Worm (Caenorhabditis elegans): ENCODE data around the gene C18H9.5.

Gene C18H9.5

DNA sequence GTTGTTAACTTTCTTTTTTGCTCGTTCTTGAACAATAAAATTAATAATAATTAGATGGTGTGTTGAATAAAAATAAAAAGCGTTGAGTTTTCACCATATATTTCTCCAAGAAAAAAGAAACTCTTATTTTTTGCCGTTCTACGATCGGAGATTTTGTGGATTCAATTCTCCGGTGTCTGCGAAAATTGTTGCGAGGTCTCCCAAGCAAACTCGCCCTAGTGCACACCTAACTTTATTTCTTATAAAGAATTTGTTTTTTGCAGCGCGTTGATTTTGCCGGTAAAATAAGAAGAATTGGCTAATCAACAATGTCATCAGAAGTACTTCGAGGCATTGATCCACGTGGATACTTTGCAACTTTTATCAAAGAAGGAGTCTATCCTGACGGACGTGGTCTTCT lies 46.1 kb upstream of the C18H9.5 start, which contains the start of gene exos-8 (continued):
- TF ChIP-seq ztf-16 (tag; optimal IDR thresholded peaks at IDR 0.05) = peak; percentile 30
- no peak for TF ChIP-seq ceh-6 (GFP tag; optimal IDR thresholded peaks at IDR 0.05)
- no peak for TF ChIP-seq K02D7.2 (tag; optimal IDR thresholded peaks at IDR 0.05)
- TF ChIP-seq ceh-31 (tag; optimal IDR thresholded peaks at IDR 0.05) = peak; percentile 97
- TF ChIP-seq fax-1 (tag; optimal IDR thresholded peaks at IDR 0.05) = peak; percentile 91
- TF ChIP-seq ceh-48 (tag; optimal IDR thresholded peaks at IDR 0.05) = no peak
- peak; percentile 59 for TF ChIP-seq fkh-6 (tag; optimal IDR thresholded peaks at IDR 0.05)
- TF ChIP-seq ets-4 (tag; optimal IDR thresholded peaks at IDR 0.05) = peak; percentile 76
- no peak for TF ChIP-seq lin-11 (tag; optimal IDR thresholded peaks at IDR 0.05)
- TF ChIP-seq ahr-1 (tag; optimal IDR thresholded peaks at IDR 0.05) = peak; percentile 58
- TF ChIP-seq T23F11.4 (GFP tag; optimal IDR thresholded peaks at IDR 0.05) = peak; percentile 11
- TF ChIP-seq ceh-45 (GFP tag; IDR thresholded peaks at IDR 0.05) = no peak
- TF ChIP-seq hlh-8 (tag; optimal IDR thresholded peaks at IDR 0.05) = peak; percentile 76
- no peak for TF ChIP-seq ceh-9 (tag; optimal IDR thresholded peaks at IDR 0.05)
- no peak for TF ChIP-seq ceh-24 (tag; optimal IDR thresholded peaks at IDR 0.05)
- peak; percentile 1 for TF ChIP-seq nfya-1 (tag; optimal IDR thresholded peaks at IDR 0.05)
- TF ChIP-seq zip-5 (tag; optimal IDR thresholded peaks at IDR 0.05) = peak; percentile 91
- no peak for TF ChIP-seq elt-4 (tag; optimal IDR thresholded peaks at IDR 0.05)
- TF ChIP-seq pha-2 (tag; optimal IDR thresholded peaks at IDR 0.05) = no peak
- TF ChIP-seq tbx-2 (tag; optimal IDR thresholded peaks at IDR 0.05) = peak; percentile 96
- TF ChIP-seq npax-4 (tag; optimal IDR thresholded peaks at IDR 0.05) = no peak
- peak; percentile 91 for TF ChIP-seq ceh-14 (tag; optimal IDR thresholded peaks at IDR 0.05)
- peak; percentile 90 for TF ChIP-seq ceh-2 (tag; optimal IDR thresholded peaks at IDR 0.05)
- TF ChIP-seq madf-2 (tag; optimal IDR thresholded peaks at IDR 0.05) = peak; percentile 9
- no peak for TF ChIP-seq eyg-1 (tag; optimal IDR thresholded peaks at IDR 0.05)
- TF ChIP-seq che-1 (tag; optimal IDR thresholded peaks at IDR 0.05) = no peak

DNA sequence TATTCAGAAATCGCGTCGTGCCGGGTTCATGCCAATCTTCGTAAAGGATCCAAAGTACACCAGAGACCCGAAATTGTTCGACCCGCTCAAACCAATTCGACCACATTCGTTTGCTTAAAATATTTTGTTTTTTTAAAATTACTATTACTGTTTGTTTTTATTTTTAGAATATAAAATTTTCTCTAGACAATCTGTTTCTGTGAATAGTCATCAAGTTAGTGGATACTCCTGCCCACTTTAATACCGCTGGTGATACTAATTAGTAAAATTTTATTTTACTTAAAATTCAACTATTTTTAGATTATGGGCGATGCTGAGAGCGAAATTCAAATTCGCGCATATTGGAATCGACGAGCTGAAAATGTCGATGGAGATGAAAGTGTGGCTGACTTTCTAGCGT lies 41.2 kb upstream of the C18H9.5 start, which contains the start of gene T14B4.1:
T14B4.1 (plus strand) TSS at position 301 of the 400 bp plus-strand sequence.
- TF ChIP-seq pha-2 (tag; optimal IDR thresholded peaks at IDR 0.05) (no peak), Y22D7AL.16 (tag; optimal IDR thresholded peaks at IDR 0.05) (no peak), nfya-1 (tag; optimal IDR thresholded peaks at IDR 0.05) (no peak), syd-9 (tag; optimal IDR thresholded peaks at IDR 0.05) (no peak), elt-4 (tag; optimal IDR thresholded peaks at IDR 0.05) (no peak)

DNA sequence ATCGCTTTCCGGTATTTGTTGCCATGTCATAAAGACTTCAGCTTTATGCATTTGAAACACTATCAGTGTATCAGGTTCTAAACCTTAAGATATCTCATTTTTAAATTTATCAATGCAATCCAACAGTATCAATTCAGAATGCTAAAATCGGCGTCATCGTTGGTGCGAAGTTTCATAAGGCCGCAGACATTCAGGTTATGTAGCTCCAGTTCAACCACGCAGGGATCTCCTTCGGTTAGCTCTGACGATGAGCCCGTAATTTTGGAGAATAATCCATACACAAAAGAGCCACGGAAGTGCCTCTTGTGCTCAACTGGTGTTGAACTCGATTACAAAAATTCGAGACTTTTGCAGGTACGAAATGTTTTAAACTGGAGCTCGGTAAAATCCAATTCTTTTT lies 40.7 kb upstream of the C18H9.5 start, which contains the start of gene mrps-18.C:
mrps-18.C (plus strand) TSS at position 138 of the 400 bp plus-strand sequence.
- no peak for TF ChIP-seq unc-55 (GFP tag; optimal IDR thresholded peaks at IDR 0.05)

DNA sequence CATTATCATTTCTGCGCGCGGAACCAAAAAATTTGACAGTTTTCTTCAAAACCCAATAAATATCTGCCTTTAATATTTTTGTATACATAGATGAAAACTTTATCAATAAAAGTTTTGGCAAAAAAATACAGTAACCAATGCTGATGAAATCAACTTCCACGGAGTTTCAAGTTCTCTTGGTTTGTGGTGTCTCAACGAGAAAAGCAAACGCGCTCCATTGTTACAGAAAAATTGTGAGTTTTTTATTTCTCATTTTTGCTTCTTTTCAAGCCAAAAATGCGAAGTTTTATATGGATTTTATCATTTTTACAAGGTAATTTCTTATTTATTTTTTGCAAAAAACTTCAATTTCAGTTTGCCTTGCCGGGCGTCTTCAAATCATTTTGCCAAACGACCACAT lies 39.3 kb upstream of the C18H9.5 start, which contains the start of gene T14B4.3:
T14B4.3 (plus strand) TSS at position 264 of the 400 bp plus-strand sequence.
- TF ChIP-seq hlh-8 (tag; optimal IDR thresholded peaks at IDR 0.05) (peak; percentile 75), pqm-1 (tag; optimal IDR thresholded peaks at IDR 0.05) (peak; percentile 8), ceh-22 (tag; optimal IDR thresholded peaks at IDR 0.05) (no peak), pat-9 (tag; optimal IDR thresholded peaks at IDR 0.05) (no peak), odd-2 (tag; optimal IDR thresholded peaks at IDR 0.05) (no peak), nfya-1 (tag; optimal IDR thresholded peaks at IDR 0.05) (no peak), syd-9 (tag; optimal IDR thresholded peaks at IDR 0.05) (peak; percentile 43), ceh-24 (tag; optimal IDR thresholded peaks at IDR 0.05) (no peak), lim-6 (tag; optimal IDR thresholded peaks at IDR 0.05) (peak; percentile 48), hlh-30 (tag; optimal IDR thresholded peaks at IDR 0.05; ENCODE audit: insufficient read depth) (no peak), fkh-6 (tag; optimal IDR thresholded peaks at IDR 0.05) (peak; percentile 61), pros-1 (tag; optimal IDR thresholded peaks at IDR 0.05) (no peak), pha-4 (tag; optimal IDR thresholded peaks at IDR 0.05) (no peak), lin-11 (tag; optimal IDR thresholded peaks at IDR 0.05) (no peak), fax-1 (tag; optimal IDR thresholded peaks at IDR 0.05) (peak; percentile 84), che-1 (tag; optimal IDR thresholded peaks at IDR 0.05) (no peak), sdc-2 (tag; optimal IDR thresholded peaks at IDR 0.05) (no peak), C08G9.2 (tag; optimal IDR thresholded peaks at IDR 0.05) (peak; percentile 80), pha-2 (tag; optimal IDR thresholded peaks at IDR 0.05) (no peak), zip-5 (tag; optimal IDR thresholded peaks at IDR 0.05) (peak; percentile 73), pag-3 (tag; optimal IDR thresholded peaks at IDR 0.05; ENCODE audit: borderline replicate concordance) (no peak), F13H6.1 (tag; optimal IDR thresholded peaks at IDR 0.05) (peak; percentile 67), madf-2 (tag; optimal IDR thresholded peaks at IDR 0.05) (no peak), Y22D7AL.16 (tag; optimal IDR thresholded peaks at IDR 0.05) (no peak), elt-4 (tag; optimal IDR thresholded peaks at IDR 0.05) (no peak), unc-55 (GFP tag; optimal IDR thresholded peaks at IDR 0.05) (no peak), ceh-45 (GFP tag; IDR thresholded peaks at IDR 0.05) (no peak), tbx-7 (tag; optimal IDR thresholded peaks at IDR 0.05) (peak; percentile 74), K09A11.1 (tag; optimal IDR thresholded peaks at IDR 0.05; ENCODE audit: insufficient read depth) (no peak), ceh-18 (tag; optimal IDR thresholded peaks at IDR 0.05) (peak; percentile 44), elt-2 (tag; optimal IDR thresholded peaks at IDR 0.05) (peak; percentile 71)
